Worm (Caenorhabditis elegans) whole organism, young adult: ENCODE data around the gene F59A6.2.

Experiments
- C06A6.2 ChIP-seq: fragments of 200-800 bp; sonication (Bioruptor generic); conservative IDR thresholded peaks from 2 replicates; pipeline ENCODE4 v1.3.6; 2022; ENCODE audit warnings: missing genetic modification characterization, missing compliant biosample characterization
- F33H1.4 ChIP-seq: fragments of 200-800 bp; sonication (Bioruptor generic); IDR thresholded peaks from 2 replicates; pipeline ENCODE4 v1.3.6; 2022; ENCODE audit warnings: missing genetic modification reagents, missing genetic modification characterization, missing compliant biosample characterization
- F57A8.1 ChIP-seq: fragments of 200-800 bp; sonication (Bioruptor generic); optimal IDR thresholded peaks from 2 replicates; lab custom pipeline; 2018; ENCODE audit warnings: mild to moderate bottlenecking, missing genetic modification characterization, moderate library complexity, missing compliant biosample characterization
- K11D2.4 ChIP-seq: fragments of 200-800 bp; sonication (Bioruptor generic); IDR thresholded peaks from 2 replicates; pipeline ENCODE4 v1.3.6; 2022; ENCODE audit warnings: missing genetic modification reagents, missing genetic modification characterization, missing compliant biosample characterization
- Y67H2A.10 ChIP-seq: fragments of 200-800 bp; sonication (Bioruptor generic); conservative IDR thresholded peaks from 2 replicates; pipeline ENCODE4 v1.3.6; 2022; ENCODE audit warnings: missing genetic modification reagents, missing genetic modification characterization, missing compliant biosample characterization
- Y95B8A.8 ChIP-seq: fragments of 200-800 bp; sonication (Bioruptor generic); IDR thresholded peaks from 2 replicates; pipeline ENCODE4 v1.3.6; 2022; ENCODE audit warnings: missing genetic modification reagents, missing genetic modification characterization, missing compliant biosample characterization
- ZK185.1 ChIP-seq: sonication (generic microtip); optimal IDR thresholded peaks from 2 replicates; lab custom pipeline; 2016; ENCODE audit warnings: mild to moderate bottlenecking, missing genetic modification characterization, missing compliant biosample characterization; ENCODE audit not compliant: poor library complexity, severe bottlenecking
- aptf-2 ChIP-seq: fragments of 200-800 bp; sonication (Bioruptor generic); conservative IDR thresholded peaks from 2 replicates; pipeline ENCODE4 v1.3.6; 2022; ENCODE audit warnings: missing genetic modification reagents, missing genetic modification characterization, missing compliant biosample characterization
- aptf-3 ChIP-seq: fragments of 200-800 bp; sonication (Bioruptor generic); IDR thresholded peaks from 2 replicates; pipeline ENCODE4 v1.3.6; 2022; ENCODE audit warnings: missing genetic modification characterization, missing compliant biosample characterization
- atf-7 ChIP-seq: sonication (generic microtip); optimal IDR thresholded peaks from 2 replicates; lab custom pipeline; 2017; ENCODE audit warnings: mild to moderate bottlenecking, missing genetic modification characterization, missing compliant biosample characterization
- athp-1 ChIP-seq: sonication (generic microtip); optimal IDR thresholded peaks from 2 replicates; lab custom pipeline; 2017; ENCODE audit warnings: mild to moderate bottlenecking, missing genetic modification characterization, missing compliant biosample characterization
- cebp-2 ChIP-seq: fragments of 200-800 bp; sonication (Bioruptor generic); IDR thresholded peaks from 2 replicates; pipeline ENCODE4 v1.3.6; 2022; ENCODE audit warnings: missing genetic modification characterization, missing compliant biosample characterization
- ceh-40 ChIP-seq: fragments of 200-800 bp; sonication (Bioruptor generic); IDR thresholded peaks from 2 replicates; pipeline ENCODE4 v1.3.6; 2022; ENCODE audit warnings: missing genetic modification characterization, missing compliant biosample characterization
- ceh-58 ChIP-seq: fragments of 200-800 bp; sonication (Bioruptor generic); IDR thresholded peaks from 2 replicates; pipeline ENCODE4 v1.3.6; 2022; ENCODE audit warnings: missing genetic modification characterization, missing compliant biosample characterization
- ceh-91 ChIP-seq: fragments of 200-800 bp; sonication (Bioruptor generic); IDR thresholded peaks from 2 replicates; pipeline ENCODE4 v1.3.6; 2022; ENCODE audit warnings: missing genetic modification reagents, missing genetic modification characterization, missing compliant biosample characterization
- dox-1 ChIP-seq: fragments of 200-800 bp; sonication (Bioruptor generic); IDR thresholded peaks from 2 replicates; pipeline ENCODE4 v1.3.6; 2022; ENCODE audit warnings: missing genetic modification reagents, missing genetic modification characterization, missing compliant biosample characterization
- efl-1 ChIP-seq: fragments of 150-350 bp; optimal IDR thresholded peaks from 2 replicates; lab custom pipeline; 2014; ENCODE audit warnings: missing biosample characterization, missing genetic modification reagents, missing genetic modification characterization
- ekl-4 ChIP-seq: fragments of 200-800 bp; sonication (Bioruptor generic); IDR thresholded peaks from 2 replicates; pipeline ENCODE4 v1.3.6; 2022; ENCODE audit warnings: missing genetic modification reagents, missing genetic modification characterization, missing compliant biosample characterization
- ets-4 ChIP-seq: fragments of 200-800 bp; sonication (Bioruptor generic); optimal IDR thresholded peaks from 2 replicates; lab custom pipeline; 2018; ENCODE audit warnings: mild to moderate bottlenecking, missing genetic modification characterization, missing compliant biosample characterization
- hsf-1 ChIP-seq: fragments of 200-800 bp; sonication (Bioruptor generic); IDR thresholded peaks from 2 replicates; pipeline ENCODE4 v1.3.6; 2022; ENCODE audit warnings: missing genetic modification reagents, missing genetic modification characterization, missing compliant biosample characterization
- let-526 ChIP-seq: fragments of 200-800 bp; sonication (Bioruptor generic); IDR thresholded peaks from 2 replicates; pipeline ENCODE4 v1.3.6; 2022; ENCODE audit warnings: missing genetic modification reagents, missing genetic modification characterization, missing compliant biosample characterization
- lin-26 ChIP-seq: fragments of 200-800 bp; sonication (Bioruptor generic); IDR thresholded peaks from 2 replicates; pipeline ENCODE4 v1.3.6; 2022; ENCODE audit warnings: missing genetic modification reagents, missing genetic modification characterization, missing compliant biosample characterization
- madf-3 ChIP-seq: fragments of 200-800 bp; sonication (Bioruptor generic); IDR thresholded peaks from 2 replicates; pipeline ENCODE4 v1.3.6; 2022; ENCODE audit warnings: missing genetic modification reagents, missing genetic modification characterization, missing compliant biosample characterization
- nhr-179 ChIP-seq: sonication (generic microtip); optimal IDR thresholded peaks from 2 replicates; lab custom pipeline; 2016; ENCODE audit warnings: mild to moderate bottlenecking, missing genetic modification characterization, missing compliant biosample characterization
- nhr-27 ChIP-seq: fragments of 200-800 bp; sonication (Bioruptor generic); optimal IDR thresholded peaks from 2 replicates; lab custom pipeline; 2018; ENCODE audit warnings: mild to moderate bottlenecking, missing genetic modification characterization, moderate library complexity, missing compliant biosample characterization
- rcor-1 ChIP-seq: fragments of 200-800 bp; sonication (Bioruptor generic); IDR thresholded peaks from 2 replicates; pipeline ENCODE4 v1.3.6; 2022; ENCODE audit warnings: missing genetic modification reagents, missing genetic modification characterization, missing compliant biosample characterization
- snpc-1.1 ChIP-seq: sonication (generic microtip); optimal IDR thresholded peaks from 2 replicates; lab custom pipeline; 2017; ENCODE audit warnings: missing genetic modification characterization, mild to moderate bottlenecking, missing compliant biosample characterization, antibody characterized with exemption, moderate library complexity, missing genotype, missing genetic modification reagents; ENCODE audit not compliant: insufficient read depth
- snpc-1.3 ChIP-seq: sonication (generic microtip); optimal IDR thresholded peaks from 2 replicates; lab custom pipeline; 2017; ENCODE audit warnings: missing genetic modification characterization, mild to moderate bottlenecking, missing compliant biosample characterization, antibody characterized with exemption, moderate library complexity, missing genotype, missing genetic modification reagents; ENCODE audit not compliant: insufficient read depth
- snpc-3.4 ChIP-seq: sonication (generic microtip); optimal IDR thresholded peaks from 2 replicates; lab custom pipeline; 2017; ENCODE audit warnings: missing genetic modification characterization, mild to moderate bottlenecking, missing compliant biosample characterization, antibody characterized with exemption, moderate library complexity, missing genotype, missing genetic modification reagents
- sptf-2 ChIP-seq: fragments of 200-800 bp; sonication (Bioruptor generic); optimal IDR thresholded peaks from 2 replicates; lab custom pipeline; 2018; ENCODE audit warnings: mild to moderate bottlenecking, missing genetic modification characterization, missing compliant biosample characterization
- tbx-9 ChIP-seq: sonication (generic microtip); optimal IDR thresholded peaks from 2 replicates; lab custom pipeline; 2016; ENCODE audit warnings: borderline replicate concordance, missing genetic modification characterization, inconsistent platforms, missing compliant biosample characterization
- unc-130 ChIP-seq: sonication (generic microtip); optimal IDR thresholded peaks from 2 replicates; lab custom pipeline; 2016; ENCODE audit warnings: missing genetic modification reagents, missing genetic modification characterization, missing compliant biosample characterization
- unc-62 ChIP-seq: fragments of 150-350 bp; optimal IDR thresholded peaks from 2 replicates; lab custom pipeline; 2014; ENCODE audit warnings: missing biosample characterization, missing genetic modification reagents, missing genetic modification characterization
- xnd-1 ChIP-seq: sonication (generic microtip); optimal IDR thresholded peaks from 2 replicates; lab custom pipeline; 2016; ENCODE audit warnings: missing genotype, missing genetic modification reagents, missing genetic modification characterization, missing compliant biosample characterization
- zim-3 ChIP-seq: sonication (generic microtip); optimal IDR thresholded peaks from 2 replicates; lab custom pipeline; 2017; ENCODE audit warnings: mild to moderate bottlenecking, missing genetic modification characterization, moderate library complexity, missing compliant biosample characterization
- ztf-25 ChIP-seq: fragments of 200-800 bp; sonication (Bioruptor generic); IDR thresholded peaks from 2 replicates; pipeline ENCODE4 v1.3.6; 2022; ENCODE audit warnings: missing genetic modification reagents, missing genetic modification characterization, missing compliant biosample characterization
- ztf-26 ChIP-seq: sonication (generic microtip); optimal IDR thresholded peaks from 2 replicates; lab custom pipeline; 2017; ENCODE audit warnings: missing genetic modification characterization, missing compliant biosample characterization
- ztf-6 ChIP-seq: fragments of 200-800 bp; sonication (Bioruptor generic); IDR thresholded peaks from 2 replicates; pipeline ENCODE4 v1.3.6; 2022; ENCODE audit warnings: missing genetic modification reagents, missing genetic modification characterization, missing compliant biosample characterization

The F59A6.2 gene

ce11 chrII:4985961-4986503, 28.5 kb upstream of the F59A6.2 start:
- no peak for TF ChIP-seq madf-3 (GFP tag; lab: Robert Waterston, UW)
- no peak for TF ChIP-seq unc-130 (GFP tag; lab: Kevin White, UChicago)
- no peak for TF ChIP-seq nhr-179 (tag; lab: Kevin White, UChicago)
- TF ChIP-seq aptf-2 (GFP tag; lab: Robert Waterston, UW) = no peak
- TF ChIP-seq snpc-1.1 (tag; lab: Kevin White, UChicago) = no peak
- TF ChIP-seq, all 124 proteins: peak for 0

DNA sequence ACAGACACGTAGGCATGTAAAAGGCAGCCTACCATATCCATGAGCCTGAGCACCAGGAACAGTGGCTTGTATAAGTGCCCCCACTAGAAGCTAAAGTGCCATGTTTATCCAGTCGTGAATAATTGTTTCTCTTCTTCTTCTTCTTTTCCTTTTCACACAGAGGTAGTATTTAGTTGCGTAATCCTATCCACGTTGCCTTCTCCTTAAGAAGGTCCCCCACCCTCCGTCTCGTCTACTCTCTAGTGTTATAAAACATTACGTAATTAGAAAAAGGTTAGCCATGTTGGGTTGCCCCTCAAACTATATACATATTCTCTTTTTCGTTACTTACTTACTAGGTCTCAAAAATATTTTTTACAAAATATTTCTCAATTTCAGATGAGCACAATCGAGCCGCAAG, 27.8 kb upstream of the F59A6.2 start:
- TF ChIP-seq F57A8.1 = no peak
- TF ChIP-seq, all 124 proteins: peak for 0

ce11 chrII:4987257-4987656, 27.2 kb upstream of the F59A6.2 start:
- TF ChIP-seq F33H1.4 (GFP tag; lab: Robert Waterston, UW) = no peak

ce11 chrII:4989802-4990201, 24.7 kb upstream of the F59A6.2 start, which contains the start of gene T27F7.12:
Gene T27F7.12, plus strand, starts transcription at chrII:4990102.
- TF ChIP-seq tbx-9 (tag; lab: Kevin White, UChicago) = no peak
- TF ChIP-seq aptf-3 (GFP tag; lab: Robert Waterston, UW) = 0 out of 2 replicates have a peak, but pooled peaks have one; percentile 33

- 0 out of 2 replicates have a peak, but pooled peaks have one; percentile 11 for TF ChIP-seq madf-3 (GFP tag; lab: Robert Waterston, UW)
- TF ChIP-seq C06A6.2 (GFP tag; lab: Robert Waterston, UW) = no peak
These were observed 21.5 kb upstream of the F59A6.2 start, which contains the start of gene pigb-1 for ce11 chrII:4992977-4993376. Gene pigb-1, minus strand, starts transcription at chrII:4993077.

DNA sequence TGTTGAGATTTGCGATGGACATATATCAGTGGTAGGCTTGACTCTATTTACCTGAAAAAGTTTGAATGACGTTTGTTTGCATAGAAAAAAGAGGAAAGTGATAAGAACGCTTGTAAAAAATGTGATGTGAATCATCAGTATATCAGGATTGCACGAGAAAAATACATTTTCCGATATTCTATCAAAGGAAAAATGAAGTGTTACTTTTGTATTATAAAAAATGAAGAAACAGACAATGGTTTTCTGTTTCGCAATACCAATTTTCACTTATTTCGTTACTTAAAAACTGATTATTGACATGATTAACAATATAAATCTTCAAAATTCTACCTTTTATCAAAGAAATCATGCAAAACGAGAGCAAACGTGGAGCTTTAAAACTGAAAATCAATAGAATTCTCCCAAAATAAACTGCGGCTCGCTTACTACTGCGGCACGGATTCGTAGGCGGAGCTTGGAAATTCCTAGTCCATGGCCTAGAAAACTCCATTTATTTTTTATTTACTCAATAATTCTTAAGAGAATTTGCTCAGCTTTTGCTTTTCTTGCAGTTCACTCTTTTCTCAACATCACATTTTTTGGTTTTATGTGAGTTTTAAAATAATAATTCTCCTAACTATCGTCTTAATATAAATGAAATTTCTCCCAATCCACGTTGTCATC, 20.8 kb upstream of the F59A6.2 start, which contains the start of the genes eif-1 and vps-24:
Gene eif-1, minus strand, starts transcription at position 51 of the 663 bp plus-strand sequence.
Gene vps-24, plus strand, starts transcription at position 469 of the 663 bp plus-strand sequence.
- TF ChIP-seq ztf-26 (tag; lab: Kevin White, UChicago) (no peak), lin-26 (no peak), ceh-58 (GFP tag; lab: Robert Waterston, UW) (no peak), ceh-91 (GFP tag; lab: Robert Waterston, UW) (no peak), ZK185.1 (tag; lab: Kevin White, UChicago) (no peak), ztf-25 (GFP tag; lab: Robert Waterston, UW) (no peak), xnd-1 (no peak), snpc-1.3 (tag; lab: Kevin White, UChicago) (peak; percentile 42), K11D2.4 (GFP tag; lab: Robert Waterston, UW) (no peak), ekl-4 (GFP tag; lab: Robert Waterston, UW) (no peak), snpc-1.1 (tag; lab: Kevin White, UChicago) (no peak), ets-4 (no peak), cebp-2 (no peak), unc-62 (GFP tag; lab: Kevin White, UChicago) (no peak), atf-7 (tag; lab: Kevin White, UChicago) (no peak), athp-1 (tag; lab: Kevin White, UChicago) (no peak), let-526 (GFP tag; lab: Robert Waterston, UW) (no peak), dox-1 (GFP tag; lab: Robert Waterston, UW) (peak; percentile 80), Y95B8A.8 (GFP tag; lab: Robert Waterston, UW) (no peak), nhr-27 (tag; lab: Kevin White, UChicago) (no peak), sptf-2 (GFP tag; lab: Kevin White, UChicago) (no peak), ceh-40 (GFP tag; lab: Robert Waterston, UW) (no peak), ztf-6 (GFP tag; lab: Robert Waterston, UW) (no peak; the same call in 1 of the 2 replicates), zim-3 (tag; lab: Kevin White, UChicago) (no peak), snpc-3.4 (tag; lab: Kevin White, UChicago) (peak; percentile 17), efl-1 (GFP tag; lab: Kevin White, UChicago) (no peak), rcor-1 (no peak), hsf-1 (no peak), Y67H2A.10 (GFP tag; lab: Robert Waterston, UW) (no peak)
